Worm (Caenorhabditis elegans) whole organism, L4 larva: ENCODE results near the gene ZK809.8.

Experiments
- dve-1 ChIP-seq: sonication (generic microtip); optimal IDR thresholded peaks from 2 replicates; lab custom pipeline; 2017; ENCODE audit warnings: antibody characterized with exemption, mild to moderate bottlenecking, missing genetic modification characterization, missing compliant biosample characterization; ENCODE audit not compliant: insufficient read depth
- fos-1 ChIP-seq: fragments of 150-350 bp; optimal IDR thresholded peaks from 2 replicates; lab custom pipeline; 2014; ENCODE audit warnings: missing biosample characterization, missing genetic modification characterization
- lin-13 ChIP-seq: fragments of 150-350 bp; optimal IDR thresholded peaks from 2 replicates; lab custom pipeline; 2014; ENCODE audit warnings: missing biosample characterization, missing genetic modification reagents, missing genetic modification characterization
- lin-29 ChIP-seq: fragments of 200-800 bp; sonication (Bioruptor generic); IDR thresholded peaks from 2 replicates; pipeline ENCODE4 v1.3.6; 2022; ENCODE audit warnings: missing genetic modification reagents, missing genetic modification characterization, missing compliant biosample characterization
- nhr-111 ChIP-seq: fragments of 200-800 bp; sonication (Bioruptor generic); optimal IDR thresholded peaks from 2 replicates; lab custom pipeline; 2018; ENCODE audit warnings: mild to moderate bottlenecking, missing genetic modification characterization, missing compliant biosample characterization
- nhr-237 ChIP-seq: sonication (generic microtip); optimal IDR thresholded peaks from 2 replicates; lab custom pipeline; 2017; ENCODE audit warnings: missing biosample characterization, missing genetic modification characterization
- nhr-28 ChIP-seq: fragments of 150-350 bp; optimal IDR thresholded peaks from 2 replicates; lab custom pipeline; 2014; ENCODE audit warnings: missing biosample characterization, missing genetic modification characterization
- nhr-77 ChIP-seq: fragments of 150-350 bp; optimal IDR thresholded peaks from 2 replicates; lab custom pipeline; 2014; ENCODE audit warnings: missing biosample characterization, missing genetic modification characterization
- spr-1 ChIP-seq: sonication (generic microtip); optimal IDR thresholded peaks from 2 replicates; lab custom pipeline; 2016; ENCODE audit warnings: mild to moderate bottlenecking, missing genetic modification characterization, missing compliant biosample characterization
- unc-39 ChIP-seq: sonication (generic microtip); optimal IDR thresholded peaks from 2 replicates; lab custom pipeline; 2017; ENCODE audit warnings: missing biosample characterization, missing genetic modification characterization
- ztf-11 ChIP-seq: fragments of 150-350 bp; optimal IDR thresholded peaks from 2 replicates; lab custom pipeline; 2014; ENCODE audit warnings: missing biosample characterization, missing genetic modification characterization

DNA sequence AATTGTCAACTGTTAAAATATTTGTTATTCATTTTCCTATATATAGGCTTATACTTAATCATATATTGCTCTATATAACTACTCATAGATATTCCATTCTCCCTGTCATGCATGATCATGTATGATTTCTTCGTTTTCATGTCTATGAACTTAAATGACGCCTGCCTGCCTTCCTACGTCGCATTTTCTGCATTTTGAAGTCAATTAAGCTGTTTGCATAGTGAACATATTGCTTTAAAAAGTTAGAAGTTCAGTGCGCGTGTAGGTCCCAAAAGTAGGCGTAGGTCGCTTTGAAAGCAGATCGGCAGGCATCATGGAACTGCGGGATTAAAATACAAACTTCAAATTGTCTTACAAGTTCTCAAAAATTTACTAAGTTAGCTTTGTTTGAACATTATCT is 4.2 kb downstream of the ZK809.8 start:
- no peak for TF ChIP-seq nhr-111 (GFP tag; lab: Kevin White, UChicago)
- TF ChIP-seq lin-13 (GFP tag; lab: Kevin White, UChicago) = no peak
- TF ChIP-seq ztf-11 (tag; lab: Kevin White, UChicago) = no peak
- no peak for TF ChIP-seq nhr-77 (tag; lab: Kevin White, UChicago)
- TF ChIP-seq nhr-237 = no peak
- TF ChIP-seq nhr-28 (tag; lab: Kevin White, UChicago) = no peak
- TF ChIP-seq fos-1 (tag; lab: Kevin White, UChicago) = no peak
- TF ChIP-seq lin-29 (GFP tag; lab: Robert Waterston, UW) = no peak
- TF ChIP-seq spr-1 = no peak
- TF ChIP-seq unc-39 (tag; lab: Kevin White, UChicago) = no peak
- TF ChIP-seq dve-1 (tag; lab: Kevin White, UChicago) = no peak
